Worm (Caenorhabditis elegans) whole organism, mixed stage, embryonic: ENCODE data around the gene zip-11.

Source experiments
- lin-13 ChIP-seq: fragments of 150-350 bp; optimal IDR thresholded peaks from 2 replicates; lab custom pipeline; 2014; ENCODE audit warnings: missing biosample characterization, missing genetic modification characterization
- nhr-237 ChIP-seq: fragments of 150-350 bp; optimal IDR thresholded peaks from 2 replicates; lab custom pipeline; 2014; ENCODE audit warnings: missing biosample characterization, missing genetic modification characterization
- pha-4 ChIP-seq: fragments of 150-350 bp; optimal IDR thresholded peaks from 2 replicates; lab custom pipeline; 2018; ENCODE audit warnings: missing biosample characterization, missing genetic modification reagents, missing genetic modification characterization

ce11 chrIV:3337275-3337674 is 26.2 kb downstream of the zip-11 start:
- TF ChIP-seq nhr-237 (tag; lab: Kevin White, UChicago) (no peak), pha-4 (tag; lab: Kevin White, UChicago) (no peak), lin-13 (tag; lab: Kevin White, UChicago) (no peak)
